Fruit fly (Drosophila melanogaster) ovary, adult (tissue): ENCODE data around the gene smp-30.

Source experiments
- CG17801 ChIP-seq: fragments of 200-800 bp; optimal IDR thresholded peaks from 2 replicates; lab custom pipeline; 2019; ENCODE audit warnings: missing biosample characterization, mild to moderate bottlenecking, missing genetic modification characterization, moderate library complexity; ENCODE audit not compliant: partially characterized antibody

smp-30 gene

dm6 chr3R:14710673-14711072, 40.4 kb downstream of the smp-30 start:
- no peak for TF ChIP-seq CG17801

- TF ChIP-seq CG17801: no peak
These were observed 41.5 kb downstream of the smp-30 start for dm6 chr3R:14709480-14709984.

dm6 chr3R:14708948-14709385, 42.1 kb downstream of the smp-30 start:
- no peak for TF ChIP-seq CG17801

dm6 chr3R:14707703-14708643, 43.1 kb downstream of the smp-30 start:
- no peak for TF ChIP-seq CG17801

dm6 chr3R:14706860-14707259, 44.2 kb downstream of the smp-30 start:
- TF ChIP-seq CG17801: peak; percentile 6

dm6 chr3R:14706354-14706753, 44.7 kb downstream of the smp-30 start:
- no peak for TF ChIP-seq CG17801

- TF ChIP-seq CG17801: peak; percentile 31
These were observed 45.8 kb downstream of the smp-30 start for dm6 chr3R:14705270-14705669.

dm6 chr3R:14703302-14704192, 47.5 kb downstream of the smp-30 start:
- no peak for TF ChIP-seq CG17801

- TF ChIP-seq CG17801: peak; percentile 84
These were observed 54.0 kb downstream of the smp-30 start, which contains the start of gene Meltrin for dm6 chr3R:14696949-14697513. TSS of gene Meltrin (minus strand) at chr3R:14697292.
